Worm (Caenorhabditis elegans) whole organism, L4 larva: Measurements from ENCODE around the gene T26C5.3.

Experiments used
- F26F4.8 ChIP-seq: fragments of 200-800 bp; sonication (Bioruptor generic); conservative IDR thresholded peaks from 2 replicates; pipeline ENCODE4 v1.3.6; 2022; ENCODE audit warnings: missing genetic modification characterization, missing compliant biosample characterization
- F44E2.7 ChIP-seq: fragments of 200-800 bp; sonication (Bioruptor generic); IDR thresholded peaks from 2 replicates; pipeline ENCODE4 v2.1.2; 2022; ENCODE audit warnings: missing genetic modification characterization, missing compliant biosample characterization
- F49E8.2 ChIP-seq: sonication (generic microtip); optimal IDR thresholded peaks from 2 replicates; lab custom pipeline; 2016; ENCODE audit warnings: missing compliant biosample characterization, mild to moderate bottlenecking, missing genetic modification characterization, borderline replicate concordance
- R02D3.7 ChIP-seq: fragments of 150-350 bp; sonication (generic microtip); optimal IDR thresholded peaks from 3 replicates; lab custom pipeline; 2014; ENCODE audit warnings: missing biosample characterization, missing genetic modification characterization
- T20F7.1 ChIP-seq: fragments of 200-800 bp; sonication (Bioruptor generic); optimal IDR thresholded peaks from 2 replicates; lab custom pipeline; 2018; ENCODE audit warnings: mild to moderate bottlenecking, missing genetic modification characterization, missing compliant biosample characterization
- Y105C5A.15 ChIP-seq: fragments of 200-800 bp; sonication (Bioruptor generic); IDR thresholded peaks from 2 replicates; pipeline ENCODE4 v1.3.6; 2022; ENCODE audit warnings: missing genetic modification characterization, missing compliant biosample characterization
- Y48G9A.11 ChIP-seq: fragments of 200-800 bp; sonication (Bioruptor generic); IDR thresholded peaks from 2 replicates; pipeline ENCODE4 v1.3.6; 2022; ENCODE audit warnings: missing genetic modification reagents, missing genetic modification characterization, missing compliant biosample characterization
- Y75B8A.6 ChIP-seq: fragments of 200-800 bp; sonication (Bioruptor generic); IDR thresholded peaks from 2 replicates; pipeline ENCODE4 v1.3.6; 2022; ENCODE audit warnings: missing genetic modification reagents, missing genetic modification characterization, missing compliant biosample characterization
- aly-2 ChIP-seq: sonication (generic microtip); optimal IDR thresholded peaks from 2 replicates; lab custom pipeline; 2018; ENCODE audit warnings: missing biosample characterization, missing genetic modification characterization
- ama-1 ChIP-seq: fragments of 150-350 bp; optimal IDR thresholded peaks from 2 replicates; lab custom pipeline; 2014; ENCODE audit warnings: inconsistent platforms, mixed read lengths
- ceh-32 ChIP-seq: sonication (generic microtip); optimal IDR thresholded peaks from 2 replicates; lab custom pipeline; 2016; ENCODE audit warnings: mild to moderate bottlenecking, missing genetic modification characterization, missing compliant biosample characterization; ENCODE audit not compliant: poor library complexity
- ceh-62 ChIP-seq: sonication (generic microtip); optimal IDR thresholded peaks from 2 replicates; lab custom pipeline; 2017; ENCODE audit warnings: missing biosample characterization, missing genetic modification characterization
- ceh-82 ChIP-seq: sonication (generic microtip); optimal IDR thresholded peaks from 2 replicates; lab custom pipeline; 2017; ENCODE audit warnings: missing biosample characterization, missing genetic modification characterization
- ces-1 ChIP-seq: fragments of 150-350 bp; sonication (generic microtip); optimal IDR thresholded peaks from 4 replicates; lab custom pipeline; 2014; ENCODE audit warnings: missing biosample characterization, missing genetic modification reagents, missing genetic modification characterization
- daf-19 ChIP-seq: fragments of 200-800 bp; sonication (Bioruptor generic); conservative IDR thresholded peaks from 2 replicates; pipeline ENCODE4 v1.3.6; 2022; ENCODE audit warnings: missing genetic modification characterization, missing compliant biosample characterization
- dmd-9 ChIP-seq: fragments of 200-800 bp; sonication (Bioruptor generic); IDR thresholded peaks from 2 replicates; pipeline ENCODE4 v1.3.6; 2022; ENCODE audit warnings: missing genetic modification reagents, missing genetic modification characterization, missing compliant biosample characterization
- dpl-1 ChIP-seq: fragments of 150-350 bp; optimal IDR thresholded peaks from 2 replicates; lab custom pipeline; 2014; ENCODE audit warnings: missing biosample characterization, missing genetic modification reagents, missing genetic modification characterization
- dve-1 ChIP-seq: sonication (generic microtip); optimal IDR thresholded peaks from 2 replicates; lab custom pipeline; 2017; ENCODE audit warnings: antibody characterized with exemption, mild to moderate bottlenecking, missing genetic modification characterization, missing compliant biosample characterization; ENCODE audit not compliant: insufficient read depth
- egl-27 ChIP-seq: sonication (generic microtip); optimal IDR thresholded peaks from 3 replicates; lab custom pipeline; 2017; ENCODE audit warnings: missing biosample characterization, missing genetic modification reagents, missing genetic modification characterization
- egl-43 ChIP-seq: fragments of 200-800 bp; sonication (Bioruptor generic); IDR thresholded peaks from 2 replicates; pipeline ENCODE4 v1.3.6; 2022; ENCODE audit warnings: missing genetic modification reagents, missing genetic modification characterization, missing compliant biosample characterization
- fkh-10 ChIP-seq: fragments of 150-350 bp; optimal IDR thresholded peaks from 2 replicates; lab custom pipeline; 2014; ENCODE audit warnings: missing biosample characterization, missing genetic modification reagents, missing genetic modification characterization
- hlh-11 ChIP-seq: fragments of 200-800 bp; sonication (Bioruptor generic); optimal IDR thresholded peaks from 2 replicates; lab custom pipeline; 2018; ENCODE audit warnings: mild to moderate bottlenecking, missing genetic modification characterization, missing compliant biosample characterization
- hlh-30 ChIP-seq: sonication (generic microtip); optimal IDR thresholded peaks from 2 replicates; lab custom pipeline; 2017; ENCODE audit warnings: antibody characterized with exemption, mild to moderate bottlenecking, missing genetic modification characterization, missing compliant biosample characterization; ENCODE audit not compliant: insufficient read depth
- hmg-1.1 ChIP-seq: fragments of 200-800 bp; sonication (Bioruptor generic); IDR thresholded peaks from 2 replicates; pipeline ENCODE4 v1.3.6; 2022; ENCODE audit warnings: missing genetic modification reagents, missing genetic modification characterization, missing compliant biosample characterization
- jun-1 ChIP-seq: fragments of 150-350 bp; optimal IDR thresholded peaks from 2 replicates; lab custom pipeline; 2014; ENCODE audit warnings: missing biosample characterization, missing genetic modification reagents, missing genetic modification characterization
- lim-7 ChIP-seq: fragments of 200-800 bp; sonication (Bioruptor generic); IDR thresholded peaks from 2 replicates; pipeline ENCODE4 v1.3.6; 2022; ENCODE audit warnings: missing genetic modification characterization, missing compliant biosample characterization
- lin-1 ChIP-seq: fragments of 200-800 bp; sonication (Bioruptor generic); IDR thresholded peaks from 2 replicates; pipeline ENCODE4 v1.3.6; 2022; ENCODE audit warnings: missing genetic modification reagents, missing genetic modification characterization, missing compliant biosample characterization
- lin-38 ChIP-seq: fragments of 200-800 bp; sonication (Bioruptor generic); IDR thresholded peaks from 2 replicates; pipeline ENCODE4 v1.3.6; 2022; ENCODE audit warnings: missing genetic modification reagents, missing genetic modification characterization, missing compliant biosample characterization
- lin-39 ChIP-seq: fragments of 150-350 bp; optimal IDR thresholded peaks from 2 replicates; lab custom pipeline; 2014; ENCODE audit warnings: missing biosample characterization, missing genetic modification reagents, missing genetic modification characterization
- lir-3 ChIP-seq: sonication (generic microtip); optimal IDR thresholded peaks from 2 replicates; lab custom pipeline; 2016; ENCODE audit warnings: mild to moderate bottlenecking, missing genetic modification characterization, missing compliant biosample characterization
- mdl-1 ChIP-seq, 2 experiments: fragments of 150-350 bp in 1 of 2; sonication (generic microtip) in 1 of 2; optimal IDR thresholded peaks; 2 replicates each; lab custom pipeline; 2014 to 2017; ENCODE audit warnings: missing biosample characterization in 2 of 2, missing genetic modification characterization in 2 of 2
- mes-2 ChIP-seq: sonication (generic microtip); optimal IDR thresholded peaks from 2 replicates; lab custom pipeline; 2016; ENCODE audit warnings: missing genotype, mild to moderate bottlenecking, missing genetic modification characterization, missing compliant biosample characterization; ENCODE audit not compliant: poor library complexity, severe bottlenecking
- mxl-3 ChIP-seq: fragments of 200-800 bp; sonication (Bioruptor generic); optimal IDR thresholded peaks from 2 replicates; lab custom pipeline; 2018; ENCODE audit warnings: mild to moderate bottlenecking, missing genetic modification characterization, missing compliant biosample characterization
- nhr-10 ChIP-seq: fragments of 150-350 bp; optimal IDR thresholded peaks from 2 replicates; lab custom pipeline; 2014; ENCODE audit warnings: missing biosample characterization, missing genetic modification characterization
- nhr-11 ChIP-seq: fragments of 150-350 bp; optimal IDR thresholded peaks from 2 replicates; lab custom pipeline; 2014; ENCODE audit warnings: missing biosample characterization, missing genetic modification characterization
- nhr-25 ChIP-seq: sonication (generic microtip); optimal IDR thresholded peaks from 2 replicates; lab custom pipeline; 2017; ENCODE audit warnings: missing genetic modification characterization, mild to moderate bottlenecking, missing compliant biosample characterization, antibody characterized with exemption, moderate library complexity, borderline replicate concordance; ENCODE audit not compliant: insufficient read depth
- nhr-28 ChIP-seq: fragments of 150-350 bp; optimal IDR thresholded peaks from 2 replicates; lab custom pipeline; 2014; ENCODE audit warnings: missing biosample characterization, missing genetic modification characterization
- nhr-48 ChIP-seq: sonication (generic microtip); optimal IDR thresholded peaks from 2 replicates; lab custom pipeline; 2016; ENCODE audit warnings: mild to moderate bottlenecking, missing genetic modification characterization, missing compliant biosample characterization
- nhr-6 ChIP-seq: fragments of 150-350 bp; optimal IDR thresholded peaks from 2 replicates; lab custom pipeline; 2014; ENCODE audit warnings: missing biosample characterization, missing genetic modification characterization
- pqm-1 ChIP-seq: sonication (generic microtip); optimal IDR thresholded peaks from 2 replicates; lab custom pipeline; 2017; ENCODE audit warnings: missing biosample characterization, missing genetic modification characterization
- rbr-2 ChIP-seq: sonication (generic microtip); optimal IDR thresholded peaks from 2 replicates; lab custom pipeline; 2016; ENCODE audit warnings: missing genotype, missing genetic modification characterization, missing compliant biosample characterization
- saeg-2 ChIP-seq: fragments of 200-800 bp; sonication (Bioruptor generic); IDR thresholded peaks from 2 replicates; pipeline ENCODE4 v1.3.6; 2022; ENCODE audit warnings: missing genetic modification reagents, missing genetic modification characterization, missing compliant biosample characterization
- sdz-12 ChIP-seq: fragments of 200-800 bp; sonication (Bioruptor generic); optimal IDR thresholded peaks from 2 replicates; lab custom pipeline; 2018; ENCODE audit warnings: mild to moderate bottlenecking, missing genetic modification characterization, missing compliant biosample characterization
- snpc-1.2 ChIP-seq: fragments of 200-800 bp; sonication (Bioruptor generic); IDR thresholded peaks from 2 replicates; pipeline ENCODE4 v1.3.6; 2022; ENCODE audit warnings: missing genetic modification reagents, missing genetic modification characterization, missing compliant biosample characterization
- snpc-4 ChIP-seq: fragments of 150-350 bp; optimal IDR thresholded peaks from 2 replicates; lab custom pipeline; 2014; ENCODE audit warnings: missing biosample characterization, missing genetic modification characterization
- tag-97 ChIP-seq: fragments of 200-800 bp; sonication (Bioruptor generic); IDR thresholded peaks from 2 replicates; pipeline ENCODE4 v1.3.6; 2022; ENCODE audit warnings: missing genetic modification characterization, missing compliant biosample characterization
- unc-39 ChIP-seq: sonication (generic microtip); optimal IDR thresholded peaks from 2 replicates; lab custom pipeline; 2017; ENCODE audit warnings: missing biosample characterization, missing genetic modification characterization
- zag-1 ChIP-seq: fragments of 150-350 bp; optimal IDR thresholded peaks from 2 replicates; lab custom pipeline; 2014; ENCODE audit warnings: missing biosample characterization, missing genetic modification characterization
- zfp-2 ChIP-seq: sonication (generic microtip); optimal IDR thresholded peaks from 2 replicates; lab custom pipeline; 2016; ENCODE audit warnings: mild to moderate bottlenecking, missing genetic modification characterization, missing compliant biosample characterization
- zfp-3 ChIP-seq: fragments of 200-800 bp; sonication (Bioruptor generic); conservative IDR thresholded peaks from 2 replicates; pipeline ENCODE4 v1.3.6; 2022; ENCODE audit warnings: missing genetic modification reagents, missing genetic modification characterization, missing compliant biosample characterization
- zip-11 ChIP-seq: fragments of 200-800 bp; sonication (Bioruptor generic); IDR thresholded peaks from 2 replicates; pipeline ENCODE4 v1.3.6; 2022; ENCODE audit warnings: missing genetic modification characterization, missing compliant biosample characterization
- zip-2 ChIP-seq: fragments of 150-350 bp; optimal IDR thresholded peaks from 2 replicates; lab custom pipeline; 2014; ENCODE audit warnings: missing biosample characterization, missing genetic modification characterization
- ztf-11 ChIP-seq: fragments of 150-350 bp; optimal IDR thresholded peaks from 2 replicates; lab custom pipeline; 2014; ENCODE audit warnings: missing biosample characterization, missing genetic modification characterization

T26C5.3 gene

ce11 chrII:9231240-9231639, 5.1 kb upstream of the T26C5.3 start, which contains the start of gene gst-13:
TSS of gene gst-13 (plus strand) at chrII:9231457.
- TF ChIP-seq R02D3.7 (tag; lab: Kevin White, UChicago) (no peak), lir-3 (no peak), sdz-12 (GFP tag; lab: Kevin White, UChicago) (no peak), daf-19 (GFP tag; lab: Robert Waterston, UW) (no peak), nhr-11 (tag; lab: Kevin White, UChicago) (no peak), aly-2 (tag; lab: Kevin White, UChicago) (no peak), egl-43 (GFP tag; lab: Robert Waterston, UW) (no peak), saeg-2 (GFP tag; lab: Robert Waterston, UW) (no peak), ceh-62 (tag; lab: Kevin White, UChicago) (no peak), zip-2 (tag; lab: Kevin White, UChicago) (no peak), hmg-1.1 (GFP tag; lab: Robert Waterston, UW) (no peak), hlh-11 (peak; percentile 85), dmd-9 (GFP tag; lab: Robert Waterston, UW) (no peak), mdl-1 (tag; optimal IDR thresholded peaks at IDR 0.05; lab: Kevin White, UChicago) (peak in 1 of 2 experiments; percentile 46), lin-1 (GFP tag; lab: Robert Waterston, UW) (no peak), jun-1 (tag; lab: Kevin White, UChicago) (no peak), lim-7 (no peak), mxl-3 (GFP tag; lab: Kevin White, UChicago) (peak; percentile 86), nhr-6 (tag; lab: Kevin White, UChicago) (no peak), F26F4.8 (GFP tag; lab: Robert Waterston, UW) (no peak), unc-39 (no peak), nhr-48 (tag; lab: Kevin White, UChicago) (peak; percentile 18), zfp-2 (tag; lab: Kevin White, UChicago) (no peak), ama-1 (lab: Kevin White, UChicago) (no peak), rbr-2 (no peak), dpl-1 (no peak), nhr-25 (no peak), ceh-82 (tag; lab: Kevin White, UChicago) (no peak), ces-1 (GFP tag; lab: Kevin White, UChicago) (no peak), zfp-3 (GFP tag; lab: Robert Waterston, UW) (no peak), Y105C5A.15 (GFP tag; lab: Robert Waterston, UW) (no peak), hlh-30 (no peak), tag-97 (GFP tag; lab: Robert Waterston, UW) (no peak), nhr-10 (tag; lab: Kevin White, UChicago) (no peak), pqm-1 (tag; lab: Kevin White, UChicago) (peak; percentile 92), lin-38 (GFP tag; lab: Robert Waterston, UW) (no peak), lin-39 (tag; lab: Kevin White, UChicago) (no peak), zag-1 (no peak), snpc-4 (no peak), Y48G9A.11 (GFP tag; lab: Robert Waterston, UW) (no peak), snpc-1.2 (no peak), dve-1 (tag; lab: Kevin White, UChicago) (peak; percentile 74), ceh-32 (tag; lab: Kevin White, UChicago) (no peak), F49E8.2 (tag; lab: Kevin White, UChicago) (no peak), ztf-11 (no peak), mes-2 (no peak), Y75B8A.6 (no peak), T20F7.1 (GFP tag; lab: Kevin White, UChicago) (no peak), egl-27 (tag; lab: Kevin White, UChicago) (no peak), zip-11 (GFP tag; lab: Robert Waterston, UW) (no peak), fkh-10 (GFP tag; lab: Kevin White, UChicago) (no peak), F44E2.7 (GFP tag; lab: Robert Waterston, UW) (no peak), nhr-28 (peak; percentile 82)
